Worm (Caenorhabditis elegans) whole organism, midembryonic: Measurements from ENCODE around the gene srw-35.

Experiments used
- cog-1 ChIP-seq: sonication (generic microtip); optimal IDR thresholded peaks from 2 replicates; lab custom pipeline; 2016; ENCODE audit warnings: missing genetic modification characterization, missing compliant biosample characterization
- flt-1 ChIP-seq: fragments of 200-800 bp; sonication (Bioruptor generic); IDR thresholded peaks from 2 replicates; pipeline ENCODE4 v1.3.6; 2022; ENCODE audit warnings: missing genetic modification characterization, missing compliant biosample characterization
- med-1 ChIP-seq: sonication (generic microtip); optimal IDR thresholded peaks from 2 replicates; lab custom pipeline; 2017; ENCODE audit warnings: missing genetic modification characterization, mild to moderate bottlenecking, missing compliant biosample characterization, antibody characterized with exemption, missing genetic modification reagents; ENCODE audit not compliant: insufficient read depth
- tab-1 ChIP-seq: fragments of 200-800 bp; sonication (Bioruptor generic); IDR thresholded peaks from 2 replicates; pipeline ENCODE4 v1.3.6; 2022; ENCODE audit warnings: missing genetic modification characterization, missing compliant biosample characterization

DNA sequence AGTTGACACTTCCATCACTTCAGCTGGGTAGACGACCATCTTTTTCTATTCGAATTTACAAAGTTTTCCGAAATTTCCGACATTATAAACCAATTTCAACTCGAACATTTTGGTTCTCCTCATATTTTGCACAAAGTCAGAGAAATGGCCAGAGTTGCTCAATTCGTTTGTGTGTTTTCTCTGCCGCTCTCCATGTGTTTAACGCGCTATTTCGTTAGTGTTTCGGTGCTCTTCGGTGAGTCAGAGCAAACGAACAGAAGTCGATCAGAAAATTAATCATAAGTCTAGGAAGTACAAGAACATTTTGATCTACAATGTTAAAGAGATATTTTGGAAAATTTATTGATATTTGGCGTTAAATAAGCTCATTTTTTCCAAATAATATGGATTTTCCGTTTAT lies 36.4 kb downstream of the srw-35 start, which contains the start of gene srr-3:
- TF ChIP-seq tab-1 (GFP tag; lab: Robert Waterston, UW) (no peak), med-1 (no peak), flt-1 (GFP tag; lab: Robert Waterston, UW) (no peak), cog-1 (tag; lab: Kevin White, UChicago) (no peak)
